Worm (Caenorhabditis elegans): ENCODE results near the gene spig-4.

DNA sequence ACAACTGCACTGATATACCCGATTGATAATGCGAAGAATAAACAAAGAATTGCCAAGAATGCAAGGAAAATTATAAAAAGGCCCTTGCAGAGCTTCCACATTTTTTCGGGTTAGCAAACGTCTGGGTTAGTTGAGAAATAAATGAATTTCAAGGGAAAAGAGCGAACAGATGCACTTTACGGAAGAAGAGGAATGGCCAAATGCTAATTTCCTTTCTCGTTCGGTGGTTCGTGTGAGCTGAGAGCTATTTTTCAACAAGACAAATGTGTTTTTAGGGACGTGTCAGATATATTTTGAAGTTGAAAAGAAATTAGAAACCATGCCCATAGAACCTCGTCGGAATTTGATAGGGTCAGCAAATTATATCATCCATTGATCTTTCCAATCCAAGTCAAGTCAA lies 45.8 kb downstream of the spig-4 start, which contains the start of gene F40G12.2:
- no peak for TF ChIP-seq skn-1 (tag; optimal IDR thresholded peaks at IDR 0.05)
- no peak for TF ChIP-seq zag-1 (tag; optimal IDR thresholded peaks at IDR 0.05)
- TF ChIP-seq jun-1 (tag; optimal IDR thresholded peaks at IDR 0.05): no peak
- TF ChIP-seq ztf-4 (tag; optimal IDR thresholded peaks at IDR 0.05): no peak
- no peak for TF ChIP-seq egl-27 (tag; optimal IDR thresholded peaks at IDR 0.05)
- TF ChIP-seq nhr-237 (tag; optimal IDR thresholded peaks at IDR 0.05): no peak
- TF ChIP-seq unc-62 (GFP tag; optimal IDR thresholded peaks at IDR 0.05): no peak
- TF ChIP-seq unc-30 (tag; optimal IDR thresholded peaks at IDR 0.05): no peak
- TF ChIP-seq nhr-11 (tag; optimal IDR thresholded peaks at IDR 0.05): no peak
- TF ChIP-seq lin-13 (GFP tag; optimal IDR thresholded peaks at IDR 0.05): no peak
- no peak for TF ChIP-seq nhr-28 (tag; optimal IDR thresholded peaks at IDR 0.05)
- no peak for TF ChIP-seq mep-1 (tag; optimal IDR thresholded peaks at IDR 0.05)
- TF ChIP-seq unc-130 (tag; optimal IDR thresholded peaks at IDR 0.05): no peak

Measured in whole organism, L1 larva.